Fruit fly (Drosophila melanogaster) whole organism, embryonic: ENCODE data around the gene SmydA-2.
A peak's percentile ranks its signal among the peaks of the same experiment; 100 is the strongest.

Source experiments
- B-H1 ChIP-seq: fragments of 200-800 bp; sonication (Bioruptor generic); IDR thresholded peaks from 3 replicates; pipeline ENCODE4 v1.3.6; 2022; ENCODE audit warnings: missing biosample characterization, missing genetic modification characterization
- B-H2 ChIP-seq: fragments of 200-800 bp; sonication (Bioruptor generic); optimal IDR thresholded peaks from 2 replicates; lab custom pipeline; 2018; ENCODE audit warnings: missing biosample characterization, mild to moderate bottlenecking, missing genetic modification characterization
- CG10321 ChIP-seq: fragments of 200-800 bp; sonication (Bioruptor generic); IDR thresholded peaks from 2 replicates; pipeline ENCODE4 v1.3.6; 2022; ENCODE audit warnings: missing biosample characterization, missing genetic modification characterization
- CG11093 ChIP-seq: fragments of 200-800 bp; sonication (Bioruptor generic); IDR thresholded peaks from 3 replicates; pipeline ENCODE4 v1.3.6; 2022; ENCODE audit warnings: missing biosample characterization, missing genetic modification characterization
- CG11695 ChIP-seq: fragments of 200-800 bp; sonication (Bioruptor generic); IDR thresholded peaks from 3 replicates; pipeline ENCODE4 v1.3.6; 2022; ENCODE audit warnings: missing biosample characterization, missing genetic modification characterization
- CG11696 ChIP-seq: fragments of 200-800 bp; sonication (Bioruptor generic); IDR thresholded peaks from 2 replicates; pipeline ENCODE4 v1.3.6; 2022; ENCODE audit warnings: missing biosample characterization, missing genetic modification characterization
- CG11723 ChIP-seq: fragments of 200-800 bp; sonication (Bioruptor generic); optimal IDR thresholded peaks from 2 replicates; lab custom pipeline; 2017; ENCODE audit warnings: missing biosample characterization, mild to moderate bottlenecking, missing genetic modification characterization
- CG1233 ChIP-seq: fragments of 200-800 bp; sonication (Bioruptor generic); optimal IDR thresholded peaks from 4 replicates; lab custom pipeline; 2018; ENCODE audit warnings: missing biosample characterization, mild to moderate bottlenecking, missing genetic modification characterization
- CG12744 ChIP-seq: fragments of 200-800 bp; sonication (Bioruptor generic); optimal IDR thresholded peaks from 2 replicates; lab custom pipeline; 2016; ENCODE audit warnings: missing biosample characterization, missing genetic modification characterization
- CG13287 ChIP-seq: fragments of 200-800 bp; sonication (Bioruptor generic); IDR thresholded peaks from 2 replicates; pipeline ENCODE4 v1.3.6; 2022; ENCODE audit warnings: missing biosample characterization, missing genetic modification characterization; ENCODE audit not compliant: partially characterized antibody
- CG13894 ChIP-seq: fragments of 200-800 bp; sonication (Bioruptor generic); optimal IDR thresholded peaks from 3 replicates; lab custom pipeline; 2018; ENCODE audit warnings: missing biosample characterization, mild to moderate bottlenecking, missing genetic modification characterization, moderate library complexity
- CG15479 ChIP-seq: fragments of 200-800 bp; sonication (Bioruptor generic); optimal IDR thresholded peaks from 3 replicates; lab custom pipeline; 2019; ENCODE audit warnings: missing biosample characterization, mild to moderate bottlenecking, missing genetic modification characterization, moderate library complexity
- CG15696 ChIP-seq: fragments of 200-800 bp; sonication (Bioruptor generic); optimal IDR thresholded peaks from 2 replicates; lab custom pipeline; 2019; ENCODE audit warnings: missing biosample characterization, mild to moderate bottlenecking, missing genetic modification characterization, moderate library complexity
- CG2678 ChIP-seq: fragments of 200-800 bp; sonication (Bioruptor generic); optimal IDR thresholded peaks from 3 replicates; lab custom pipeline; 2019; ENCODE audit warnings: missing biosample characterization, mild to moderate bottlenecking, missing genetic modification characterization, moderate library complexity
- CG30020 ChIP-seq: fragments of 200-800 bp; optimal IDR thresholded peaks from 2 replicates; lab custom pipeline; 2019; ENCODE audit warnings: missing biosample characterization, mild to moderate bottlenecking, missing genetic modification characterization, moderate library complexity
- CG32767 ChIP-seq: fragments of 200-800 bp; sonication (Bioruptor generic); IDR thresholded peaks from 2 replicates; pipeline ENCODE4 v1.3.6; 2022; ENCODE audit warnings: missing biosample characterization, missing genetic modification characterization
- CG3726 ChIP-seq: fragments of 200-800 bp; sonication (Bioruptor generic); IDR thresholded peaks from 3 replicates; pipeline ENCODE4, ENCODE4 v1.3.6; 2022; ENCODE audit warnings: missing biosample characterization, missing genetic modification characterization
- CG3995 ChIP-seq: fragments of 200-800 bp; sonication (Bioruptor generic); optimal IDR thresholded peaks from 3 replicates; lab custom pipeline; 2016; ENCODE audit warnings: missing biosample characterization, missing genetic modification characterization
- CG4282 ChIP-seq: fragments of 200-800 bp; sonication (Bioruptor generic); optimal IDR thresholded peaks from 2 replicates; lab custom pipeline; 2016; ENCODE audit warnings: missing biosample characterization, missing genetic modification characterization
- CG5180 ChIP-seq: fragments of 200-800 bp; sonication (Bioruptor generic); optimal IDR thresholded peaks from 3 replicates; lab custom pipeline; 2017; ENCODE audit warnings: missing biosample characterization, missing genetic modification characterization, mild to moderate bottlenecking, moderate library complexity, missing genetic modification reagents
- CG7357 ChIP-seq: fragments of 200-800 bp; sonication (Bioruptor generic); IDR thresholded peaks from 3 replicates; pipeline ENCODE4 v1.3.6; 2022; ENCODE audit warnings: missing biosample characterization, missing genetic modification characterization
- CG7556 ChIP-seq: fragments of 200-800 bp; sonication (Bioruptor generic); optimal IDR thresholded peaks from 2 replicates; lab custom pipeline; 2017; ENCODE audit warnings: missing biosample characterization, mild to moderate bottlenecking, missing genetic modification characterization
- CG8089 ChIP-seq: fragments of 200-800 bp; sonication (Bioruptor generic); optimal IDR thresholded peaks from 3 replicates; lab custom pipeline; 2016; ENCODE audit warnings: missing biosample characterization, missing genetic modification characterization
- CHES-1-like ChIP-seq: fragments of 200-800 bp; sonication (Bioruptor generic); optimal IDR thresholded peaks from 2 replicates; lab custom pipeline; 2016; ENCODE audit warnings: missing biosample characterization, missing genetic modification characterization
- CoRest ChIP-seq: fragments of 200-800 bp; sonication (Bioruptor generic); optimal IDR thresholded peaks from 3 replicates; lab custom pipeline; 2018; ENCODE audit warnings: missing biosample characterization, mild to moderate bottlenecking, missing genetic modification characterization, moderate library complexity
- D19A ChIP-seq: fragments of 200-800 bp; optimal IDR thresholded peaks from 3 replicates; lab custom pipeline; 2019; ENCODE audit warnings: missing biosample characterization, mild to moderate bottlenecking, missing genetic modification characterization, moderate library complexity
- D19B ChIP-seq: fragments of 200-800 bp; sonication (Bioruptor generic); optimal IDR thresholded peaks from 2 replicates; lab custom pipeline; 2017; ENCODE audit warnings: missing biosample characterization, mild to moderate bottlenecking, missing genetic modification characterization
- Dad ChIP-seq: fragments of 200-800 bp; sonication (Bioruptor generic); optimal IDR thresholded peaks from 3 replicates; lab custom pipeline; 2016; ENCODE audit warnings: missing biosample characterization, missing genetic modification characterization
- GATAe ChIP-seq: fragments of 200-800 bp; sonication (Bioruptor generic); conservative IDR thresholded peaks from 2 replicates; pipeline ENCODE4 v1.3.6; 2022; ENCODE audit warnings: missing biosample characterization, missing genetic modification characterization
- HmgZ ChIP-seq: fragments of 200-800 bp; sonication (Bioruptor generic); optimal IDR thresholded peaks from 2 replicates; lab custom pipeline; 2018; ENCODE audit warnings: missing biosample characterization, mild to moderate bottlenecking, missing genetic modification characterization
- Lim3 ChIP-seq: fragments of 200-800 bp; sonication (Bioruptor generic); IDR thresholded peaks from 2 replicates; pipeline ENCODE4 v1.3.6; 2022; ENCODE audit warnings: missing biosample characterization, missing genetic modification characterization
- Ptx1 ChIP-seq: fragments of 200-800 bp; sonication (Bioruptor generic); IDR thresholded peaks from 2 replicates; pipeline ENCODE4 v1.3.6; 2022; ENCODE audit warnings: missing biosample characterization, missing genetic modification characterization
- Sry-δ ChIP-seq: fragments of 200-800 bp; sonication (Bioruptor generic); optimal IDR thresholded peaks from 2 replicates; lab custom pipeline; 2016; ENCODE audit warnings: missing biosample characterization, missing genetic modification characterization
- Ssrp ChIP-seq: fragments of 200-800 bp; sonication (Bioruptor generic); optimal IDR thresholded peaks from 2 replicates; lab custom pipeline; 2018; ENCODE audit warnings: missing biosample characterization, mild to moderate bottlenecking, missing genetic modification characterization, moderate library complexity
- abd-A ChIP-seq: fragments of 200-800 bp; sonication (Bioruptor generic); optimal IDR thresholded peaks from 3 replicates; lab custom pipeline; 2019; ENCODE audit warnings: missing biosample characterization, mild to moderate bottlenecking, missing genetic modification characterization, moderate library complexity
- ash1 ChIP-seq: fragments of 200-800 bp; sonication (Bioruptor generic); optimal IDR thresholded peaks from 2 replicates; lab custom pipeline; 2018; ENCODE audit warnings: missing biosample characterization, mild to moderate bottlenecking, missing genetic modification characterization
- caup ChIP-seq: fragments of 200-800 bp; sonication (Bioruptor generic); optimal IDR thresholded peaks from 3 replicates; lab custom pipeline; 2017; ENCODE audit warnings: missing biosample characterization, mild to moderate bottlenecking, missing genetic modification characterization, moderate library complexity; ENCODE audit not compliant: severe bottlenecking
- fd3F ChIP-seq: fragments of 200-800 bp; sonication (Bioruptor generic); optimal IDR thresholded peaks from 2 replicates; lab custom pipeline; 2018; ENCODE audit warnings: missing biosample characterization, mild to moderate bottlenecking, missing genetic modification characterization, moderate library complexity
- fd96Cb ChIP-seq: fragments of 200-800 bp; sonication (Bioruptor generic); optimal IDR thresholded peaks from 2 replicates; lab custom pipeline; 2018; ENCODE audit warnings: missing biosample characterization, mild to moderate bottlenecking, missing genetic modification characterization, moderate library complexity
- fu2 ChIP-seq: fragments of 200-800 bp; sonication (Bioruptor generic); optimal IDR thresholded peaks from 2 replicates; lab custom pipeline; 2016; ENCODE audit warnings: missing biosample characterization, missing genetic modification characterization
- gcm2 ChIP-seq: fragments of 200-800 bp; sonication (Bioruptor generic); optimal IDR thresholded peaks from 2 replicates; lab custom pipeline; 2016; ENCODE audit warnings: missing biosample characterization, missing genetic modification characterization
- gsb-n ChIP-seq: fragments of 200-800 bp; sonication (Bioruptor generic); optimal IDR thresholded peaks from 3 replicates; lab custom pipeline; 2018; ENCODE audit warnings: missing biosample characterization, mild to moderate bottlenecking, missing genetic modification characterization
- ham ChIP-seq: fragments of 200-800 bp; sonication (Bioruptor generic); IDR thresholded peaks from 2 replicates; pipeline ENCODE4 v1.3.6; 2022; ENCODE audit warnings: missing biosample characterization, missing genetic modification characterization
- insv ChIP-seq, 2 experiments: fragments of 200-800 bp; sonication (Bioruptor generic); optimal IDR thresholded peaks; 3 replicates each; lab custom pipeline; 2016 to 2018; ENCODE audit warnings: missing biosample characterization in 2 of 2, missing genetic modification characterization in 2 of 2
- kay ChIP-seq: fragments of 200-800 bp; sonication (Bioruptor generic); optimal IDR thresholded peaks from 2 replicates; lab custom pipeline; 2016; ENCODE audit warnings: missing biosample characterization, missing genetic modification characterization
- luna ChIP-seq: fragments of 200-800 bp; sonication (Bioruptor generic); optimal IDR thresholded peaks from 2 replicates; lab custom pipeline; 2016; ENCODE audit warnings: missing biosample characterization, missing genetic modification characterization
- mirr ChIP-seq: fragments of 200-800 bp; sonication (Bioruptor generic); optimal IDR thresholded peaks from 3 replicates; lab custom pipeline; 2018; ENCODE audit warnings: missing biosample characterization, mild to moderate bottlenecking, missing genetic modification characterization
- otp ChIP-seq: fragments of 200-800 bp; sonication (Bioruptor generic); IDR thresholded peaks from 3 replicates; pipeline ENCODE4, ENCODE4 v1.3.6; 2022; ENCODE audit warnings: missing biosample characterization, missing genetic modification characterization
- sqz ChIP-seq: fragments of 200-800 bp; sonication (Bioruptor generic); optimal IDR thresholded peaks from 3 replicates; lab custom pipeline; 2018; ENCODE audit warnings: missing biosample characterization, mild to moderate bottlenecking, missing genetic modification characterization
- tap ChIP-seq: fragments of 200-800 bp; optimal IDR thresholded peaks from 3 replicates; lab custom pipeline; 2019; ENCODE audit warnings: missing biosample characterization, mild to moderate bottlenecking, missing genetic modification characterization, moderate library complexity
- wor ChIP-seq: fragments of 200-800 bp; sonication (Bioruptor generic); IDR thresholded peaks from 2 replicates; pipeline ENCODE4 v1.3.6; 2022; ENCODE audit warnings: missing biosample characterization, missing genetic modification characterization

The SmydA-2 gene

dm6 chr3L:18997590-18998283 is 5.3 kb downstream of the SmydA-2 start, which contains the start of gene CG18135 (continued):
- TF ChIP-seq caup (GFP tag; lab: Kevin White, UChicago) (no peak), CG7556 (GFP tag; lab: Kevin White, UChicago) (no peak), CG7357 (no peak), Dad (no peak), CG32767 (GFP tag; lab: Robert Waterston, UW) (no peak), CG5180 (GFP tag; lab: Kevin White, UChicago) (no peak), CG3726 (GFP tag; lab: Robert Waterston, UW) (no peak), B-H1 (GFP tag; lab: Robert Waterston, UW) (no peak), D19A (tag; lab: Kevin White, UChicago) (no peak), CG12744 (GFP tag; lab: Kevin White, UChicago) (no peak), CG3995 (GFP tag; lab: Kevin White, UChicago) (no peak), Sry-δ (no peak), fd96Cb (tag; lab: Kevin White, UChicago) (no peak), GATAe (GFP tag; lab: Robert Waterston, UW) (no peak), fu2 (GFP tag; lab: Kevin White, UChicago) (no peak), CoRest (tag; lab: Kevin White, UChicago) (no peak), CG2678 (tag; lab: Kevin White, UChicago) (no peak), CG8089 (GFP tag; lab: Kevin White, UChicago) (no peak), CG11695 (GFP tag; lab: Robert Waterston, UW) (no peak), insv (GFP tag; optimal IDR thresholded peaks at IDR 0.05; lab: Kevin White, UChicago) (no peak), CG11093 (GFP tag; lab: Robert Waterston, UW) (no peak), ham (no peak), mirr (GFP tag; lab: Kevin White, UChicago) (peak; percentile 7), tap (tag; lab: Kevin White, UChicago) (no peak), CG11723 (no peak), CG15696 (tag; lab: Kevin White, UChicago) (no peak), wor (GFP tag; lab: Robert Waterston, UW) (no peak), ash1 (GFP tag; lab: Kevin White, UChicago) (no peak), HmgZ (peak; percentile 10), CG30020 (no peak), CG15479 (no peak), D19B (no peak), CG10321 (no peak), Ssrp (no peak), gsb-n (tag; lab: Kevin White, UChicago) (no peak), fd3F (GFP tag; lab: Kevin White, UChicago) (no peak), CG1233 (no peak), CG13287 (GFP tag; lab: Robert Waterston, UW) (no peak), B-H2 (GFP tag; lab: Kevin White, UChicago) (peak; percentile 46), CG4282 (GFP tag; lab: Kevin White, UChicago) (no peak), Ptx1 (GFP tag; lab: Robert Waterston, UW) (no peak), Lim3 (GFP tag; lab: Robert Waterston, UW) (no peak), sqz (no peak), luna (GFP tag; lab: Kevin White, UChicago) (no peak), abd-A (tag; lab: Kevin White, UChicago) (no peak), otp (GFP tag; lab: Robert Waterston, UW) (no peak), CG13894 (tag; lab: Kevin White, UChicago) (no peak), kay (GFP tag; lab: Kevin White, UChicago) (no peak), CHES-1-like (GFP tag; lab: Kevin White, UChicago) (no peak), CG11696 (no peak), gcm2 (GFP tag; lab: Kevin White, UChicago) (no peak)
